Fruit fly (Drosophila melanogaster) whole organism, wandering third instar larva: ENCODE measurements around the gene CG3638.

Experiments used
- Abd-B ChIP-seq: fragments of >200 bp; optimal IDR thresholded peaks from 2 replicates; lab custom pipeline; 2017; ENCODE audit warnings: missing biosample characterization, missing genetic modification characterization
- CG32264 ChIP-seq: fragments of 200-800 bp; sonication (Bioruptor generic); optimal IDR thresholded peaks from 2 replicates; lab custom pipeline; 2016; ENCODE audit warnings: missing biosample characterization, missing genetic modification characterization
- CG9705 ChIP-seq: fragments of 200-800 bp; sonication (Bioruptor generic); optimal IDR thresholded peaks from 2 replicates; lab custom pipeline; 2018; ENCODE audit warnings: missing biosample characterization, mild to moderate bottlenecking, missing genetic modification characterization
- Dif ChIP-seq: fragments of 200-275, 200-300 bp; sonication (Bioruptor generic); optimal IDR thresholded peaks from 2 replicates; lab custom pipeline; 2018; ENCODE audit warnings: missing biosample characterization, missing genetic modification characterization; ENCODE audit not compliant: partially characterized antibody
- GATAd ChIP-seq: sonication (Bioruptor generic); optimal IDR thresholded peaks from 2 replicates; lab custom pipeline; 2016; ENCODE audit warnings: missing biosample characterization, missing genetic modification characterization
- HLH106 ChIP-seq: fragments of 200-800 bp; optimal IDR thresholded peaks from 3 replicates; lab custom pipeline; 2019; ENCODE audit warnings: missing biosample characterization, mild to moderate bottlenecking, missing genetic modification characterization, moderate library complexity
- Hnf4 ChIP-seq: fragments of 200-800 bp; sonication (Bioruptor generic); optimal IDR thresholded peaks from 2 replicates; lab custom pipeline; 2016; ENCODE audit warnings: missing biosample characterization, mild to moderate bottlenecking, missing genetic modification characterization
- Hr78 ChIP-seq: fragments of >200 bp; optimal IDR thresholded peaks from 2 replicates; lab custom pipeline; 2017; ENCODE audit warnings: missing biosample characterization, missing genetic modification characterization
- Hr83 ChIP-seq: fragments of 200-300 bp; sonication (Bioruptor generic); optimal IDR thresholded peaks from 2 replicates; lab custom pipeline; 2016; ENCODE audit warnings: missing biosample characterization, mild to moderate bottlenecking, missing genetic modification characterization, moderate library complexity; ENCODE audit not compliant: poor library complexity, severe bottlenecking
- Jra ChIP-seq: sonication (Bioruptor generic); optimal IDR thresholded peaks from 2 replicates; lab custom pipeline; 2016; ENCODE audit warnings: missing biosample characterization, missing genetic modification characterization
- Myc ChIP-seq: fragments of >200 bp; optimal IDR thresholded peaks from 2 replicates; lab custom pipeline; 2017
- OdsH ChIP-seq: fragments of 200-800 bp; sonication (Bioruptor generic); optimal IDR thresholded peaks from 2 replicates; lab custom pipeline; 2016; ENCODE audit warnings: missing biosample characterization, mild to moderate bottlenecking, missing genetic modification characterization
- Rel ChIP-seq, 2 experiments: fragments of 200-800 bp; sonication (Bioruptor generic) in 1 of 2; optimal IDR thresholded peaks; 2 replicates in 1 of 2; 3 replicates in 1 of 2; lab custom pipeline; 2016 to 2019; ENCODE audit warnings: mild to moderate bottlenecking in 2 of 2, missing biosample characterization in 2 of 2, missing genetic modification characterization in 2 of 2, moderate library complexity in 1 of 2
- Sp1 ChIP-seq: fragments of 200-800 bp; sonication (Bioruptor generic); optimal IDR thresholded peaks from 3 replicates; lab custom pipeline; 2019; ENCODE audit warnings: missing biosample characterization, mild to moderate bottlenecking, missing genetic modification characterization, moderate library complexity
- br ChIP-seq: fragments of 200-800 bp; sonication (Bioruptor generic); optimal IDR thresholded peaks from 2 replicates; lab custom pipeline; 2016; ENCODE audit warnings: missing biosample characterization, missing genetic modification characterization
- brk ChIP-seq: fragments of 200-800 bp; sonication (Bioruptor generic); optimal IDR thresholded peaks from 2 replicates; lab custom pipeline; 2016; ENCODE audit warnings: missing biosample characterization, mild to moderate bottlenecking, missing genetic modification characterization
- dl ChIP-seq, 2 experiments: fragments of 175-275, 200-275 bp in 1 of 2; fragments of 200-275 bp in 1 of 2; sonication (Bioruptor generic); optimal IDR thresholded peaks; lab custom pipeline; 2018; ENCODE audit warnings: mild to moderate bottlenecking in 2 of 2, missing biosample characterization in 2 of 2, missing genetic modification characterization in 2 of 2, moderate library complexity in 2 of 2; ENCODE audit not compliant: partially characterized antibody in 2 of 2, insufficient read depth in 1 of 2
- dmrt93B ChIP-seq: fragments of 200-800 bp; sonication (Bioruptor generic); optimal IDR thresholded peaks from 2 replicates; lab custom pipeline; 2018; ENCODE audit warnings: missing biosample characterization, mild to moderate bottlenecking, missing genetic modification characterization
- dsf ChIP-seq: sonication (Bioruptor generic); optimal IDR thresholded peaks from 2 replicates; lab custom pipeline; 2016; ENCODE audit warnings: missing biosample characterization, missing genetic modification characterization, borderline replicate concordance
- ey ChIP-seq: fragments of 200-800 bp; sonication (Bioruptor generic); optimal IDR thresholded peaks from 2 replicates; lab custom pipeline; 2016; ENCODE audit warnings: missing biosample characterization, missing genetic modification characterization
- foxo ChIP-seq, 2 experiments: fragments of 200-800 bp; sonication (Bioruptor generic); optimal IDR thresholded peaks; 2 replicates in 1 of 2; 3 replicates in 1 of 2; lab custom pipeline; 2016 to 2017; ENCODE audit warnings: missing biosample characterization in 2 of 2, missing genetic modification characterization in 2 of 2
- fru ChIP-seq: fragments of 200-800 bp; sonication (Bioruptor generic); optimal IDR thresholded peaks from 3 replicates; lab custom pipeline; 2016; ENCODE audit warnings: missing biosample characterization, mild to moderate bottlenecking, missing genetic modification characterization
- h ChIP-seq: fragments of 200-800 bp; sonication (Bioruptor generic); optimal IDR thresholded peaks from 3 replicates; lab custom pipeline; 2016; ENCODE audit warnings: missing biosample characterization, mild to moderate bottlenecking, missing genetic modification characterization
- jim ChIP-seq: fragments of 175-275, 200-325 bp; sonication (Bioruptor generic); optimal IDR thresholded peaks from 2 replicates; lab custom pipeline; 2016; ENCODE audit warnings: missing biosample characterization, mild to moderate bottlenecking, missing genetic modification characterization
- lola ChIP-seq: fragments of >200 bp; optimal IDR thresholded peaks from 2 replicates; lab custom pipeline; 2017; ENCODE audit warnings: missing biosample characterization, missing genetic modification characterization
- psq ChIP-seq: fragments of 200-800 bp; sonication (Bioruptor generic); optimal IDR thresholded peaks from 3 replicates; lab custom pipeline; 2017; ENCODE audit warnings: missing biosample characterization, mild to moderate bottlenecking, missing genetic modification characterization, moderate library complexity
- rgr ChIP-seq: fragments of 200-800 bp; sonication (Bioruptor generic); optimal IDR thresholded peaks from 3 replicates; lab custom pipeline; 2016; ENCODE audit warnings: missing biosample characterization, mild to moderate bottlenecking, missing genetic modification characterization
- sage ChIP-seq: fragments of 200-800 bp; sonication (Bioruptor generic); optimal IDR thresholded peaks from 2 replicates; lab custom pipeline; 2016; ENCODE audit warnings: missing biosample characterization, mild to moderate bottlenecking, missing genetic modification characterization
- sv ChIP-seq: fragments of 200-800 bp; sonication (Bioruptor generic); optimal IDR thresholded peaks from 3 replicates; lab custom pipeline; 2016; ENCODE audit warnings: missing biosample characterization, missing genetic modification characterization
- tai ChIP-seq: sonication (Bioruptor generic); optimal IDR thresholded peaks from 2 replicates; lab custom pipeline; 2016; ENCODE audit warnings: missing biosample characterization, missing genetic modification characterization
- usp ChIP-seq: fragments of >200 bp; optimal IDR thresholded peaks from 2 replicates; lab custom pipeline; 2017; ENCODE audit warnings: missing biosample characterization, missing genetic modification characterization
- woc ChIP-seq: sonication (Bioruptor generic); optimal IDR thresholded peaks from 2 replicates; lab custom pipeline; 2016; ENCODE audit warnings: missing biosample characterization, mild to moderate bottlenecking, missing genetic modification characterization

The CG3638 gene

dm6 chrX:1252961-1253360 is 16.5 kb upstream of the CG3638 start:
- no peak for TF ChIP-seq ey
- peak; percentile 67 for TF ChIP-seq fru (GFP tag; lab: Kevin White, UChicago)
- TF ChIP-seq Hr83 (GFP tag; lab: Kevin White, UChicago), result no peak
- TF ChIP-seq Rel (GFP tag; optimal IDR thresholded peaks at IDR 0.05; lab: Kevin White, UChicago), result no peak
- peak; percentile 22 for TF ChIP-seq Rel (tag; optimal IDR thresholded peaks at IDR 0.05; lab: Kevin White, UChicago)
- peak; percentile 22 for TF ChIP-seq psq (GFP tag; lab: Kevin White, UChicago)

DNA sequence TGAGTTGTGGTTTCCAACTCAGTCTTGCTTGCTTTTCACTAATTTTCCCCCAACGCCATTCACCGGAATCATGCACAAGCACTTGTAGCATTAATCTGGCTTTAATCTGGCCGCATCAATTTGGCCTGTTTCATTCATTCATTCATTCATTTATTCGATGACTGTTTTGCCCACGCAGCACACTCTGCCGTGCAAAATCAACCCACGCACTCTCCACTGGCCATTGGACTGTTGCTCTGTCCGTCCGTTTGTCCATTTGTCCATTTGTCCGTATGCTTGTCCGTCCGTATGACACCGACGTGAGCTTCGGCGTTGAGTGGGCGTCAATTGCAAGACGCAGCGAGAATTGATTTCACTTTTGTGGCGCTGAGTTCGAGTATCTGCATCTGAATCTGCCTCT is 13.6 kb upstream of the CG3638 start:
- TF ChIP-seq Hr83 (GFP tag; lab: Kevin White, UChicago), result no peak
- no peak for TF ChIP-seq psq (GFP tag; lab: Kevin White, UChicago)
- TF ChIP-seq sv (GFP tag; lab: Kevin White, UChicago), result no peak
- no peak for TF ChIP-seq CG32264 (GFP tag; lab: Kevin White, UChicago)
- no peak for TF ChIP-seq dsf (GFP tag; lab: Kevin White, UChicago)
- no peak for TF ChIP-seq Sp1 (GFP tag; lab: Kevin White, UChicago)
- TF ChIP-seq, all 38 proteins: peak for 0

DNA sequence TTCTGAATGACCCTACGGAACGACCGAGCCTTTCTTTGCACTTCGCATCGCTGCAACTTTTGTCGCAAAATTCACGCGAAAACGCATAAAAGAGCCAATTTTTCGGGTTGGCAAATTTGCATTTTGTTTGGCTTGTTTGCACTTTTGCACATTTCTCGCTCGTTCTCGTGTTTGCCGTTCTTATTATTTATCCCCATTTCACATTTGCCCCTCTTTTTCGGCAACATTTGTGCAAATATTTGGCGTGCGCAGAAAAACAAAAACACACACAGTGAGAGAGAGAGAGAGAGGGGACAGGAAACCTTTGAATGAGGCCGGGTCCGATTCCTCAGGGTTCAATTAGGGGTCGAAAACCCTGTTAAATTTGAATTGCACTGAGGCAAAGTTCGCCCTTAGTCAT is 13.1 kb upstream of the CG3638 start:
- TF ChIP-seq h, result peak; percentile 53
- no peak for TF ChIP-seq usp (GFP tag; lab: Kevin White, UChicago)
- no peak for TF ChIP-seq Abd-B (GFP tag; lab: Kevin White, UChicago)
- no peak for TF ChIP-seq CG9705
- TF ChIP-seq sv (GFP tag; lab: Kevin White, UChicago), result no peak
- TF ChIP-seq foxo (GFP tag; optimal IDR thresholded peaks at IDR 0.05; lab: Kevin White, UChicago), result peak in 1 of 2 experiments; percentile 28
- peak; percentile 3 for TF ChIP-seq Sp1 (GFP tag; lab: Kevin White, UChicago)
- peak; percentile 56 for TF ChIP-seq psq (GFP tag; lab: Kevin White, UChicago)
- TF ChIP-seq Hr78 (GFP tag; lab: Kevin White, UChicago), result no peak
- peak; percentile 54 for TF ChIP-seq rgr (GFP tag; lab: Kevin White, UChicago)
- TF ChIP-seq OdsH (GFP tag; lab: Kevin White, UChicago), result peak; percentile 52
- TF ChIP-seq lola (GFP tag; lab: Kevin White, UChicago), result no peak
- peak; percentile 8 for TF ChIP-seq sage (GFP tag; lab: Kevin White, UChicago)
- no peak for TF ChIP-seq GATAd
- TF ChIP-seq dmrt93B (GFP tag; lab: Kevin White, UChicago), result peak; percentile 5
- TF ChIP-seq fru (GFP tag; lab: Kevin White, UChicago), result peak; percentile 32
- TF ChIP-seq br (GFP tag; lab: Kevin White, UChicago), result peak; percentile 17
- TF ChIP-seq Hnf4 (GFP tag; lab: Kevin White, UChicago), result peak; percentile 30

DNA sequence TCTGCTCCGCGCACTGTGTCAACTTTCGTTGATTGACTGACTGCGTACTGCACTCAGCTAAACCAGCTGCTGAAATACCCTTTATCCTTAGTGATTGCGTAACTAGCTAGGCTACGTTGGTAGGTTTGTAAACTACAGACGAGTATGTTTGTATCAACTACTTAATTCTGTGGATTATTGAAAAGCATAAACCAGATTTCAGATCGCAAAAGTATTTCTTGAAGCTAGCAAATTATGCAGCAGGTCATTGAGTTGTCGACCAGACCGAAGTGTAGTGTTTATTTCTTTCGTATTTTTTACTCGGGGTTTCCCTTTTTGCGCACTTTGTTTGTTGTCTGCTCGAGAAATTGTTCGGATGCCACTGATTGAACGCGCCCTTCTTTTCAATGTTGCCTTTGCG is 12.3 kb upstream of the CG3638 start:
- TF ChIP-seq CG32264 (GFP tag; lab: Kevin White, UChicago) (peak; percentile 17), Sp1 (GFP tag; lab: Kevin White, UChicago) (peak; percentile 70), Jra (peak; percentile 46), Hnf4 (GFP tag; lab: Kevin White, UChicago) (peak; percentile 74), sv (GFP tag; lab: Kevin White, UChicago) (no peak), lola (GFP tag; lab: Kevin White, UChicago) (no peak), tai (GFP tag; lab: Kevin White, UChicago) (no peak), Dif (GFP tag; lab: Kevin White, UChicago) (no peak), Myc (lab: Kevin White, UChicago) (no peak), Abd-B (GFP tag; lab: Kevin White, UChicago) (no peak), OdsH (GFP tag; lab: Kevin White, UChicago) (peak; percentile 71), brk (GFP tag; lab: Kevin White, UChicago) (peak; percentile 42), sage (GFP tag; lab: Kevin White, UChicago) (peak; percentile 47), usp (GFP tag; lab: Kevin White, UChicago) (no peak), fru (GFP tag; lab: Kevin White, UChicago) (peak; percentile 89), HLH106 (tag; lab: Kevin White, UChicago) (peak; percentile 79), foxo (GFP tag; optimal IDR thresholded peaks at IDR 0.05; lab: Kevin White, UChicago) (peak in 1 of 2 experiments; percentile 79), h (peak; percentile 81), psq (GFP tag; lab: Kevin White, UChicago) (peak; percentile 76), dmrt93B (GFP tag; lab: Kevin White, UChicago) (peak; percentile 71), CG9705 (peak; percentile 3), jim (GFP tag; lab: Kevin White, UChicago) (no peak), Hr83 (GFP tag; lab: Kevin White, UChicago) (no peak), dl (GFP tag; optimal IDR thresholded peaks at IDR 0.05; lab: Kevin White, UChicago; ENCODE audit: insufficient read depth in 1 of 2, partially characterized antibody in 2 of 2) (no peak), rgr (GFP tag; lab: Kevin White, UChicago) (peak; percentile 73), ey (peak; percentile 82), dsf (GFP tag; lab: Kevin White, UChicago) (no peak), br (GFP tag; lab: Kevin White, UChicago) (peak; percentile 75), Rel (GFP tag; optimal IDR thresholded peaks at IDR 0.05; lab: Kevin White, UChicago) (peak; percentile 24), Rel (tag; optimal IDR thresholded peaks at IDR 0.05; lab: Kevin White, UChicago) (peak; percentile 92), woc (GFP tag; lab: Kevin White, UChicago) (peak; percentile 81)
